Worm (Caenorhabditis elegans) whole organism, late embryonic: ENCODE measurements around the gene rnp-7.

Experiments used
- C08G9.2 ChIP-seq: sonication (generic microtip); optimal IDR thresholded peaks from 2 replicates; lab custom pipeline; 2016; ENCODE audit warnings: mild to moderate bottlenecking, missing genetic modification characterization, moderate library complexity, missing compliant biosample characterization
- C38D4.7 ChIP-seq: fragments of 200-800 bp; sonication (Bioruptor generic); optimal IDR thresholded peaks from 2 replicates; lab custom pipeline; 2018; ENCODE audit warnings: mild to moderate bottlenecking, missing genetic modification characterization, moderate library complexity, missing compliant biosample characterization
- F13H6.1 ChIP-seq: sonication (generic microtip); optimal IDR thresholded peaks from 2 replicates; lab custom pipeline; 2016; ENCODE audit warnings: missing genetic modification characterization, missing compliant biosample characterization
- Y22D7AL.16 ChIP-seq: sonication (generic microtip); optimal IDR thresholded peaks from 2 replicates; lab custom pipeline; 2016; ENCODE audit warnings: missing genetic modification characterization, missing compliant biosample characterization
- ahr-1 ChIP-seq: sonication (generic microtip); optimal IDR thresholded peaks from 2 replicates; lab custom pipeline; 2016; ENCODE audit warnings: missing genetic modification characterization, missing compliant biosample characterization
- ama-1 ChIP-seq: fragments of 150-350 bp; optimal IDR thresholded peaks from 2 replicates; lab custom pipeline; 2014
- ceh-14 ChIP-seq: sonication (generic microtip); optimal IDR thresholded peaks from 2 replicates; lab custom pipeline; 2016; ENCODE audit warnings: missing genotype, missing genetic modification characterization, missing compliant biosample characterization
- ceh-18 ChIP-seq: sonication (generic microtip); optimal IDR thresholded peaks from 2 replicates; lab custom pipeline; 2016; ENCODE audit warnings: missing genetic modification characterization, missing compliant biosample characterization
- ceh-19 ChIP-seq: fragments of 200-800 bp; sonication (Bioruptor generic); optimal IDR thresholded peaks from 2 replicates; lab custom pipeline; 2018; ENCODE audit warnings: mild to moderate bottlenecking, missing genetic modification characterization, missing compliant biosample characterization
- ceh-24 ChIP-seq: sonication (generic microtip); optimal IDR thresholded peaks from 2 replicates; lab custom pipeline; 2016; ENCODE audit warnings: mild to moderate bottlenecking, missing genetic modification characterization, missing compliant biosample characterization
- ceh-34 ChIP-seq: sonication (generic microtip); optimal IDR thresholded peaks from 2 replicates; lab custom pipeline; 2016; ENCODE audit warnings: mild to moderate bottlenecking, missing genetic modification characterization, missing compliant biosample characterization
- ceh-9 ChIP-seq: sonication (generic microtip); optimal IDR thresholded peaks from 2 replicates; lab custom pipeline; 2016; ENCODE audit warnings: mild to moderate bottlenecking, missing genetic modification characterization, inconsistent platforms, missing compliant biosample characterization
- che-1 ChIP-seq: sonication (generic microtip); optimal IDR thresholded peaks from 2 replicates; lab custom pipeline; 2016; ENCODE audit warnings: mild to moderate bottlenecking, missing genetic modification characterization, missing compliant biosample characterization
- dve-1 ChIP-seq: sonication (generic microtip); optimal IDR thresholded peaks from 2 replicates; lab custom pipeline; 2017; ENCODE audit warnings: antibody characterized with exemption, mild to moderate bottlenecking, missing genetic modification characterization, missing compliant biosample characterization
- elt-2 ChIP-seq: sonication (generic microtip); optimal IDR thresholded peaks from 2 replicates; lab custom pipeline; 2016; ENCODE audit warnings: missing genetic modification reagents, missing genetic modification characterization, missing compliant biosample characterization
- elt-4 ChIP-seq: sonication (generic microtip); optimal IDR thresholded peaks from 2 replicates; lab custom pipeline; 2016; ENCODE audit warnings: missing genetic modification characterization, missing compliant biosample characterization
- eyg-1 ChIP-seq: sonication (generic microtip); optimal IDR thresholded peaks from 2 replicates; lab custom pipeline; 2016; ENCODE audit warnings: missing genotype, missing genetic modification characterization, missing compliant biosample characterization
- fkh-10 ChIP-seq: fragments of 150-350 bp; optimal IDR thresholded peaks from 2 replicates; lab custom pipeline; 2014; ENCODE audit warnings: missing biosample characterization, missing genetic modification reagents, missing genetic modification characterization
- fkh-6 ChIP-seq: sonication (generic microtip); optimal IDR thresholded peaks from 2 replicates; lab custom pipeline; 2016; ENCODE audit warnings: missing genetic modification characterization, missing compliant biosample characterization
- hlh-30 ChIP-seq: sonication (generic microtip); optimal IDR thresholded peaks from 2 replicates; lab custom pipeline; 2017; ENCODE audit warnings: antibody characterized with exemption, missing genetic modification characterization, missing compliant biosample characterization; ENCODE audit not compliant: insufficient read depth
- hlh-6 ChIP-seq: sonication (generic microtip); optimal IDR thresholded peaks from 2 replicates; lab custom pipeline; 2016; ENCODE audit warnings: missing genotype, missing genetic modification characterization, missing compliant biosample characterization
- hlh-8 ChIP-seq: sonication (generic microtip); optimal IDR thresholded peaks from 2 replicates; lab custom pipeline; 2016; ENCODE audit warnings: missing genotype, missing genetic modification characterization, missing compliant biosample characterization
- lin-11 ChIP-seq: fragments of 200-800 bp; sonication (Bioruptor generic); optimal IDR thresholded peaks from 2 replicates; lab custom pipeline; 2018; ENCODE audit warnings: mild to moderate bottlenecking, missing genetic modification characterization, missing compliant biosample characterization
- madf-2 ChIP-seq: sonication (generic microtip); optimal IDR thresholded peaks from 2 replicates; lab custom pipeline; 2017; ENCODE audit warnings: missing genetic modification characterization, missing compliant biosample characterization
- nfya-1 ChIP-seq: sonication (generic microtip); optimal IDR thresholded peaks from 2 replicates; lab custom pipeline; 2017; ENCODE audit warnings: missing genetic modification characterization, mild to moderate bottlenecking, missing compliant biosample characterization, antibody characterized with exemption, moderate library complexity
- nhr-11 ChIP-seq: fragments of 150-350 bp; optimal IDR thresholded peaks from 2 replicates; lab custom pipeline; 2014; ENCODE audit warnings: missing biosample characterization, missing genetic modification characterization
- nhr-232 ChIP-seq: sonication (generic microtip); optimal IDR thresholded peaks from 2 replicates; lab custom pipeline; 2016; ENCODE audit warnings: missing genetic modification characterization, missing compliant biosample characterization
- npax-4 ChIP-seq: sonication (generic microtip); optimal IDR thresholded peaks from 2 replicates; lab custom pipeline; 2016; ENCODE audit warnings: missing genetic modification characterization, missing compliant biosample characterization
- odd-2 ChIP-seq: sonication (generic microtip); optimal IDR thresholded peaks from 2 replicates; lab custom pipeline; 2017; ENCODE audit warnings: antibody characterized with exemption, mild to moderate bottlenecking, missing genetic modification characterization, missing compliant biosample characterization
- pag-3 ChIP-seq: sonication (generic microtip); optimal IDR thresholded peaks from 2 replicates; lab custom pipeline; 2016; ENCODE audit warnings: missing compliant biosample characterization, missing genetic modification characterization, borderline replicate concordance
- pat-9 ChIP-seq: fragments of 200-800 bp; sonication (Bioruptor generic); optimal IDR thresholded peaks from 2 replicates; lab custom pipeline; 2018; ENCODE audit warnings: mild to moderate bottlenecking, missing genetic modification characterization, moderate library complexity, missing compliant biosample characterization
- pax-1 ChIP-seq: fragments of 150-350 bp; optimal IDR thresholded peaks from 2 replicates; lab custom pipeline; 2014; ENCODE audit warnings: missing biosample characterization, missing genetic modification characterization
- pha-2 ChIP-seq: sonication (generic microtip); optimal IDR thresholded peaks from 2 replicates; lab custom pipeline; 2017; ENCODE audit warnings: mild to moderate bottlenecking, missing genetic modification characterization, missing compliant biosample characterization
- pqm-1 ChIP-seq: sonication (generic microtip); optimal IDR thresholded peaks from 2 replicates; lab custom pipeline; 2016; ENCODE audit warnings: missing genetic modification characterization, missing compliant biosample characterization
- pros-1 ChIP-seq: fragments of 150-350 bp; optimal IDR thresholded peaks from 2 replicates; lab custom pipeline; 2014; ENCODE audit warnings: missing biosample characterization, missing genetic modification reagents, missing genetic modification characterization
- ref-2 ChIP-seq: sonication (generic microtip); optimal IDR thresholded peaks from 2 replicates; lab custom pipeline; 2016; ENCODE audit warnings: missing genetic modification characterization, missing compliant biosample characterization
- sox-2 ChIP-seq: fragments of 200-800 bp; sonication (Bioruptor generic); IDR thresholded peaks from 2 replicates; pipeline ENCODE4 v1.3.6; 2022; ENCODE audit warnings: missing genetic modification reagents, missing genetic modification characterization, missing compliant biosample characterization
- sox-4 ChIP-seq: sonication (generic microtip); optimal IDR thresholded peaks from 2 replicates; lab custom pipeline; 2017; ENCODE audit warnings: mild to moderate bottlenecking, missing genetic modification characterization, inconsistent platforms, missing compliant biosample characterization
- ttx-3 ChIP-seq: sonication (generic microtip); optimal IDR thresholded peaks from 2 replicates; lab custom pipeline; 2016; ENCODE audit warnings: missing genetic modification reagents, missing genetic modification characterization, missing compliant biosample characterization
- unc-3 ChIP-seq, 2 experiments: fragments of 200-800 bp in 1 of 2; sonication (Bioruptor generic) in 1 of 2; sonication (generic microtip) in 1 of 2; conservative IDR thresholded peaks in 1 of 2; optimal IDR thresholded peaks in 1 of 2; 2 replicates each; pipeline versions ENCODE4 v1.3.6 to Lab custom; 2016 to 2022; ENCODE audit warnings: missing compliant biosample characterization in 2 of 2, missing genetic modification characterization in 2 of 2, missing genetic modification reagents in 1 of 2
- unc-42 ChIP-seq: sonication (generic microtip); optimal IDR thresholded peaks from 2 replicates; lab custom pipeline; 2016; ENCODE audit warnings: missing genotype, missing genetic modification characterization, missing compliant biosample characterization
- zip-5 ChIP-seq: sonication (generic microtip); optimal IDR thresholded peaks from 2 replicates; lab custom pipeline; 2016; ENCODE audit warnings: missing genetic modification characterization, missing compliant biosample characterization

rnp-7 gene

DNA sequence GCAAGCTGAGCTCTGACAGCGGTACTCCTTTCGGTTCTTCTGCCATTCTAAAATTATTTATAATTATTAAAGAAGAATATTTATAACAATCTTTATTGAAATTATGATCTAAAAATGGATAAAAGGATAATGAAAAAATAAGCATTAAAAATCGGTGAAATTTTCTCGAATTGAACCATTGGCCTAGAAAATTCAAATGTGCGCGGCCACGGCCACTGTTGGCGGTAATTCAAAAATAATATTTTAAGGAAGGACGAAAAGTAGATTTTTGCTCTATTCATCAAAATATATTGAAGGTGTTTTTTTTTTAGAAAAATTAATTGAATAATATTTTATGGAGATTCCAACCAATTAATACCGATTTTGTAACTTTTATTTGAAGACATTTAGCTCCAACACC is 37.9 kb upstream of the rnp-7 start, which contains the start of gene pfd-5 (continued):
- TF ChIP-seq ref-2 (tag; lab: Kevin White, UChicago) (peak; percentile 84), pag-3 (tag; lab: Kevin White, UChicago) (no peak), pros-1 (tag; lab: Kevin White, UChicago) (no peak), fkh-6 (tag; lab: Kevin White, UChicago) (peak; percentile 47), elt-2 (tag; lab: Kevin White, UChicago) (peak; percentile 69), sox-2 (GFP tag; lab: Robert Waterston, UW) (no peak), ceh-24 (tag; lab: Kevin White, UChicago) (no peak), odd-2 (tag; lab: Kevin White, UChicago) (no peak), unc-3 (GFP tag; conservative IDR thresholded peaks at IDR 0.05; lab: Robert Waterston, UW) (no peak; the same call in 1 of the 2 replicates), unc-3 (tag; optimal IDR thresholded peaks at IDR 0.05; lab: Kevin White, UChicago) (peak; percentile 12), hlh-30 (tag; lab: Kevin White, UChicago) (no peak), ceh-18 (tag; lab: Kevin White, UChicago) (no peak), nhr-232 (tag; lab: Kevin White, UChicago) (no peak), sox-4 (tag; lab: Kevin White, UChicago) (no peak), hlh-8 (tag; lab: Kevin White, UChicago) (peak; percentile 94), C08G9.2 (tag; lab: Kevin White, UChicago) (peak; percentile 92), ceh-34 (tag; lab: Kevin White, UChicago) (no peak), ahr-1 (tag; lab: Kevin White, UChicago) (peak; percentile 20), zip-5 (peak; percentile 90), ttx-3 (tag; lab: Kevin White, UChicago) (no peak), eyg-1 (tag; lab: Kevin White, UChicago) (peak; percentile 29), ceh-14 (tag; lab: Kevin White, UChicago) (peak; percentile 73), pat-9 (tag; lab: Kevin White, UChicago) (no peak), F13H6.1 (no peak), ceh-9 (no peak), Y22D7AL.16 (tag; lab: Kevin White, UChicago) (no peak), nfya-1 (tag; lab: Kevin White, UChicago) (peak; percentile 46), ama-1 (no peak), che-1 (tag; lab: Kevin White, UChicago) (peak; percentile 5), lin-11 (tag; lab: Kevin White, UChicago) (no peak), unc-42 (peak; percentile 23), hlh-6 (tag; lab: Kevin White, UChicago) (peak; percentile 9), pha-2 (tag; lab: Kevin White, UChicago) (peak; percentile 34), pqm-1 (peak; percentile 58), npax-4 (tag; lab: Kevin White, UChicago) (no peak)

DNA sequence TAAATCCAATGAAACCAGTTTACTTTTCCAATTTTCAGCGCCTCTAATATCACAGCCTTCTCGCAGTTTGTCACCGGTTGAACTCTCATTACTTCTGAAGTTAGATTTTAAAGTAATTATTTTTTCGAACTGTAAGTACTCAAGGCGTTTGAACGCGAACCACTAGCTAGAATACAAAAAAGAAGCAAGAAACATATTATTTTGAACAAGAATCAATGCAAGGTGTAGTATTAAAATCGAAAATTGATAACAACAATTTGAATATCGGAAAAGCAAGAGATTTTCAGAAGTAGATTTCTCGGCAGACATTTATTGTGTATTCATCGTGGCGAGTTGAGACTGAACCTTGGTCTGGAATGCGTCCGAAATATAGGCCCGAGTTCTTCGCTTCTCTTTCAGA is 37.0 kb upstream of the rnp-7 start, which contains the start of gene exos-9:
exos-9 (minus strand) TSS at position 101 of the 400 bp plus-strand sequence.
- TF ChIP-seq ceh-19 (no peak), odd-2 (tag; lab: Kevin White, UChicago) (no peak), pax-1 (tag; lab: Kevin White, UChicago) (no peak)

DNA sequence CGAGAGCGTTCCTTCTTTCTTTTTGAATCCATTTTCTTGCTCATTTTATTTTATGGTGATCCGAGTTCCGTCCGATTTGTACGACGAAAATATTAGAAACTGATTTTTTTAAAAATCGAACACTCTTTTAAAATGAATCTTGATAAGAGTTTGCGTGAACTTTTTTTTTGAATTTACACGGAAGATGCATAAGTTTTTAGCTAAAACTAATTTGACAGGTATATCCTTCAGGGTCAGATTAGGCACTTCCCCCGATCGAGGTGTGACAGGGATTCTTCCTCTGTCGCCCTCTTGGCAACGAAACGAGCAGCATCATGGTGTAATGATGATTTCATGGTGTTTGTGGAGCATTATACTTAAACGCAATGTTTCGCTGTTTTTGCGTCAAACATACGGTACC is 34.4 kb upstream of the rnp-7 start, which contains the start of gene F37C12.18:
F37C12.18 (minus strand) TSS at position 101 of the 400 bp plus-strand sequence.
- TF ChIP-seq hlh-6 (tag; lab: Kevin White, UChicago) (no peak), hlh-8 (tag; lab: Kevin White, UChicago) (no peak), C38D4.7 (GFP tag; lab: Kevin White, UChicago) (no peak), ttx-3 (tag; lab: Kevin White, UChicago) (no peak), unc-42 (no peak), dve-1 (tag; lab: Kevin White, UChicago) (no peak), elt-2 (tag; lab: Kevin White, UChicago) (no peak), elt-4 (tag; lab: Kevin White, UChicago) (no peak), nhr-11 (tag; lab: Kevin White, UChicago) (no peak), fkh-10 (GFP tag; lab: Kevin White, UChicago) (no peak), madf-2 (tag; lab: Kevin White, UChicago) (no peak), ceh-24 (tag; lab: Kevin White, UChicago) (no peak), pat-9 (tag; lab: Kevin White, UChicago) (no peak), ceh-34 (tag; lab: Kevin White, UChicago) (no peak), C08G9.2 (tag; lab: Kevin White, UChicago) (no peak), zip-5 (no peak)
